Worm (Caenorhabditis elegans) whole organism, L2 larva: ENCODE measurements around the gene aldo-2.

Experiments used
- C34F6.9 ChIP-seq: fragments of 150-350 bp; optimal IDR thresholded peaks from 2 replicates; lab custom pipeline; 2014; ENCODE audit warnings: missing biosample characterization, missing genetic modification characterization
- F13H6.1 ChIP-seq: sonication (generic microtip); optimal IDR thresholded peaks from 2 replicates; lab custom pipeline; 2016; ENCODE audit warnings: missing genetic modification characterization, missing compliant biosample characterization
- R02D3.7 ChIP-seq: fragments of 150-350 bp; optimal IDR thresholded peaks from 2 replicates; lab custom pipeline; 2014; ENCODE audit warnings: missing biosample characterization, missing genetic modification characterization
- Y55F3AM.14 ChIP-seq: fragments of 200-800 bp; sonication (Bioruptor generic); optimal IDR thresholded peaks from 2 replicates; lab custom pipeline; 2018; ENCODE audit warnings: mild to moderate bottlenecking, missing genetic modification characterization, missing compliant biosample characterization
- alr-1 ChIP-seq: fragments of 150-350 bp; optimal IDR thresholded peaks from 2 replicates; lab custom pipeline; 2014; ENCODE audit warnings: missing biosample characterization, missing genetic modification characterization
- aly-2 ChIP-seq: fragments of 150-350 bp; optimal IDR thresholded peaks from 2 replicates; lab custom pipeline; 2014; ENCODE audit warnings: missing biosample characterization, missing genetic modification characterization
- ama-1 ChIP-seq: fragments of 150-350 bp; optimal IDR thresholded peaks from 2 replicates; lab custom pipeline; 2018; ENCODE audit warnings: inconsistent platforms
- blmp-1 ChIP-seq: sonication (generic microtip); optimal IDR thresholded peaks from 2 replicates; lab custom pipeline; 2017; ENCODE audit warnings: missing genetic modification characterization, mild to moderate bottlenecking, missing compliant biosample characterization, antibody characterized with exemption, moderate library complexity; ENCODE audit not compliant: insufficient read depth
- ceh-16 ChIP-seq: fragments of 150-350 bp; optimal IDR thresholded peaks from 2 replicates; lab custom pipeline; 2014; ENCODE audit warnings: missing biosample characterization, missing genetic modification characterization
- crh-2 ChIP-seq: sonication (generic microtip); optimal IDR thresholded peaks from 2 replicates; lab custom pipeline; 2017; ENCODE audit warnings: missing biosample characterization, missing genetic modification characterization
- egl-27 ChIP-seq: sonication (generic microtip); optimal IDR thresholded peaks from 3 replicates; lab custom pipeline; 2017; ENCODE audit warnings: missing biosample characterization, missing genetic modification reagents, missing genetic modification characterization
- gmeb-1 ChIP-seq: fragments of 150-350 bp; optimal IDR thresholded peaks from 2 replicates; lab custom pipeline; 2014; ENCODE audit warnings: missing biosample characterization, missing genetic modification characterization
- lin-11 ChIP-seq: fragments of 150-350 bp; sonication (generic microtip); optimal IDR thresholded peaks from 2 replicates; lab custom pipeline; 2014; ENCODE audit warnings: missing biosample characterization, missing genetic modification characterization, inconsistent platforms, mixed read lengths
- lin-13 ChIP-seq: fragments of 150-350 bp; optimal IDR thresholded peaks from 2 replicates; lab custom pipeline; 2014; ENCODE audit warnings: missing biosample characterization, missing genetic modification reagents, missing genetic modification characterization
- lin-39 ChIP-seq: fragments of 150-350 bp; optimal IDR thresholded peaks from 2 replicates; lab custom pipeline; 2014; ENCODE audit warnings: missing biosample characterization, missing genetic modification reagents, missing genetic modification characterization
- lsy-2 ChIP-seq, 2 experiments: fragments of 150-350 bp in 1 of 2; sonication (generic microtip) in 1 of 2; optimal IDR thresholded peaks; 2 replicates each; lab custom pipeline; 2014 to 2017; ENCODE audit warnings: missing biosample characterization in 2 of 2, missing genetic modification characterization in 2 of 2
- mbf-1 ChIP-seq: sonication (generic microtip); optimal IDR thresholded peaks from 2 replicates; lab custom pipeline; 2017; ENCODE audit warnings: missing biosample characterization, missing genetic modification characterization
- mdl-1 ChIP-seq, 2 experiments: fragments of 150-350 bp in 1 of 2; sonication (generic microtip) in 1 of 2; optimal IDR thresholded peaks; 2 replicates each; lab custom pipeline; 2017; ENCODE audit warnings: missing biosample characterization in 2 of 2, missing genetic modification characterization in 2 of 2
- nhr-11 ChIP-seq: fragments of 150-350 bp; optimal IDR thresholded peaks from 2 replicates; lab custom pipeline; 2014; ENCODE audit warnings: missing biosample characterization, missing genetic modification characterization
- nhr-12 ChIP-seq: fragments of 150-350 bp; optimal IDR thresholded peaks from 2 replicates; lab custom pipeline; 2014; ENCODE audit warnings: missing biosample characterization, missing genetic modification characterization
- nhr-129 ChIP-seq: fragments of 150-350 bp; optimal IDR thresholded peaks from 2 replicates; lab custom pipeline; 2014; ENCODE audit warnings: missing biosample characterization, missing genetic modification characterization
- nhr-237 ChIP-seq: fragments of 150-350 bp; optimal IDR thresholded peaks from 2 replicates; lab custom pipeline; 2014; ENCODE audit warnings: missing biosample characterization, missing genetic modification characterization
- nhr-25 ChIP-seq: fragments of 150-350 bp; sonication (generic microtip); optimal IDR thresholded peaks from 3 replicates; lab custom pipeline; 2014; ENCODE audit warnings: missing biosample characterization, missing genetic modification characterization
- nhr-6 ChIP-seq: fragments of 150-350 bp; optimal IDR thresholded peaks from 2 replicates; lab custom pipeline; 2014; ENCODE audit warnings: missing biosample characterization, missing genetic modification characterization
- nhr-77 ChIP-seq: fragments of 150-350 bp; optimal IDR thresholded peaks from 2 replicates; lab custom pipeline; 2014; ENCODE audit warnings: missing biosample characterization, missing genetic modification characterization
- peb-1 ChIP-seq: fragments of 150-350 bp; optimal IDR thresholded peaks from 2 replicates; lab custom pipeline; 2014; ENCODE audit warnings: missing biosample characterization, missing genetic modification characterization
- sem-4 ChIP-seq: fragments of 150-350 bp; optimal IDR thresholded peaks from 2 replicates; lab custom pipeline; 2014; ENCODE audit warnings: missing biosample characterization, missing genetic modification reagents, missing genetic modification characterization
- skn-1 ChIP-seq: sonication (generic microtip); optimal IDR thresholded peaks from 2 replicates; lab custom pipeline; 2017; ENCODE audit warnings: missing biosample characterization, missing genetic modification characterization
- sma-3 ChIP-seq: sonication (generic microtip); optimal IDR thresholded peaks from 2 replicates; lab custom pipeline; 2016; ENCODE audit warnings: missing genetic modification reagents, missing genetic modification characterization, missing compliant biosample characterization
- sma-9 ChIP-seq, 2 experiments: fragments of 150-350 bp in 1 of 2; sonication (generic microtip) in 1 of 2; optimal IDR thresholded peaks; 2 replicates each; lab custom pipeline; 2014 to 2016; ENCODE audit warnings: missing genetic modification characterization in 2 of 2, mild to moderate bottlenecking in 1 of 2, missing biosample characterization in 1 of 2, missing compliant biosample characterization in 1 of 2, missing genetic modification reagents in 1 of 2, moderate library complexity in 1 of 2
- unc-39 ChIP-seq: fragments of 150-350 bp; optimal IDR thresholded peaks from 2 replicates; lab custom pipeline; 2014; ENCODE audit warnings: missing biosample characterization, missing genetic modification characterization
- unc-55 ChIP-seq: fragments of 150-350 bp; sonication (generic microtip); optimal IDR thresholded peaks from 3 replicates; lab custom pipeline; 2014; ENCODE audit warnings: missing biosample characterization, missing genetic modification reagents, missing genetic modification characterization
- zag-1 ChIP-seq: fragments of 150-350 bp; optimal IDR thresholded peaks from 2 replicates; lab custom pipeline; 2014; ENCODE audit warnings: missing biosample characterization, missing genetic modification characterization
- ztf-11 ChIP-seq: sonication (generic microtip); optimal IDR thresholded peaks from 2 replicates; lab custom pipeline; 2017; ENCODE audit warnings: missing biosample characterization, missing genetic modification characterization
- ztf-4 ChIP-seq: fragments of 150-350 bp; optimal IDR thresholded peaks from 2 replicates; lab custom pipeline; 2014; ENCODE audit warnings: missing biosample characterization, missing genetic modification characterization

aldo-2 gene

DNA sequence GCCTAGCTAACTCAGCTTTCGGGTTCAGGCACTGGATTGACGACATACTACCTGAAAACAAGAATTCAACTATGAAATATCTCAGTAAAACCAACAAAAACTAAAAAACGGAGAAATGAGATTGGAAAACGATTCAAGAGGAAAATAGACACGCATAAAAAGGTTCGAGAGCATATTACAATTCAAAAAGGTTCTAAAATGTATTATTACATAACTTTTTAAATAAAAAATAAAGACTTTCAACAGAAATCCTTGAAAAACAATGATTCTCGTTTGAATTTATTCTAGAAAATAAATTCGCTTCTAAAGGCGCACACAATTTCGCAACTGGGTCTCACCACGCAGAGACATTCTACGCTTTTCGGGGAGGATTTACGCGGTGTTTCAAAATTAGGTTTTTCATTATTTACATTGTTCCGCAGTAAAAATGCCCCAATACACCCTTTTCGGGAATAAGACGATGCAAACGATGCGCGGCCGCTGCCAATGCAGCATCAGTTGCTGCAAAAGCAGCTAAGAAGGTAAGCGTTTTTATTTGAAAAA lies 20.7 kb downstream of the aldo-2 start, which contains the start of the genes cct-6 and alh-9 (continued):
- TF ChIP-seq nhr-237 (tag; lab: Kevin White, UChicago) (no peak), sma-9 (GFP tag; optimal IDR thresholded peaks at IDR 0.05; lab: Kevin White, UChicago) (peak; percentile 76), sma-9 (tag; optimal IDR thresholded peaks at IDR 0.05; lab: Kevin White, UChicago) (no peak), peb-1 (tag; lab: Kevin White, UChicago) (no peak), ceh-16 (tag; lab: Kevin White, UChicago) (no peak), nhr-77 (tag; lab: Kevin White, UChicago) (no peak), lin-39 (no peak), unc-39 (no peak), ama-1 (peak; percentile 44), nhr-12 (no peak), R02D3.7 (tag; lab: Kevin White, UChicago) (peak; percentile 70), lsy-2 (tag; optimal IDR thresholded peaks at IDR 0.05; lab: Kevin White, UChicago) (peak; percentile 61 to 92), blmp-1 (tag; lab: Kevin White, UChicago) (no peak), aly-2 (no peak), skn-1 (no peak), nhr-6 (tag; lab: Kevin White, UChicago) (peak; percentile 5), lin-13 (GFP tag; lab: Kevin White, UChicago) (peak; percentile 88), Y55F3AM.14 (no peak), sma-3 (peak; percentile 80)

- TF ChIP-seq sma-3 = peak; percentile 49
- TF ChIP-seq lsy-2 (tag; optimal IDR thresholded peaks at IDR 0.05; lab: Kevin White, UChicago) = peak in 1 of 2 experiments; percentile 57
- no peak for TF ChIP-seq aly-2
- TF ChIP-seq R02D3.7 (tag; lab: Kevin White, UChicago) = no peak
- peak; percentile 53 for TF ChIP-seq ama-1
- TF ChIP-seq C34F6.9 (tag; lab: Kevin White, UChicago) = peak; percentile 14
- peak; percentile 63 for TF ChIP-seq gmeb-1
- peak; percentile 8 for TF ChIP-seq lin-13 (GFP tag; lab: Kevin White, UChicago)
- TF ChIP-seq nhr-77 (tag; lab: Kevin White, UChicago) = no peak
- TF ChIP-seq nhr-237 (tag; lab: Kevin White, UChicago) = no peak
- peak; percentile 4 for TF ChIP-seq unc-55 (GFP tag; lab: Kevin White, UChicago)
- no peak for TF ChIP-seq nhr-11 (tag; lab: Kevin White, UChicago)
- TF ChIP-seq nhr-6 (tag; lab: Kevin White, UChicago) = no peak
- TF ChIP-seq ztf-4 (tag; lab: Kevin White, UChicago) = peak; percentile 81
Observed at ce11 chrIII:5853240-5853639, 23.2 kb downstream of the aldo-2 start, which contains the start of gene ddx-23. ddx-23 (minus strand) TSS chrIII:5853269.

ce11 chrIII:5846412-5846811 lies 30.0 kb downstream of the aldo-2 start:
- TF ChIP-seq C34F6.9 (tag; lab: Kevin White, UChicago) (peak; percentile 49), unc-55 (GFP tag; lab: Kevin White, UChicago) (peak; percentile 30), sma-9 (GFP tag; optimal IDR thresholded peaks at IDR 0.05; lab: Kevin White, UChicago) (peak; percentile 3), sma-9 (tag; optimal IDR thresholded peaks at IDR 0.05; lab: Kevin White, UChicago) (no peak), R02D3.7 (tag; lab: Kevin White, UChicago) (no peak), crh-2 (peak; percentile 7)

ce11 chrIII:5845483-5845882 lies 30.9 kb downstream of the aldo-2 start:
- TF ChIP-seq ztf-11 (tag; lab: Kevin White, UChicago) = no peak
- no peak for TF ChIP-seq nhr-25
- no peak for TF ChIP-seq nhr-11 (tag; lab: Kevin White, UChicago)
- peak; percentile 58 for TF ChIP-seq lin-13 (GFP tag; lab: Kevin White, UChicago)
- TF ChIP-seq F13H6.1 (tag; lab: Kevin White, UChicago) = peak; percentile 76
- TF ChIP-seq egl-27 (tag; lab: Kevin White, UChicago) = peak; percentile 85
- TF ChIP-seq Y55F3AM.14 = peak; percentile 71
- peak; percentile 2 to 77 for TF ChIP-seq lsy-2 (tag; optimal IDR thresholded peaks at IDR 0.05; lab: Kevin White, UChicago)
- peak; percentile 34 for TF ChIP-seq lin-11 (tag; lab: Kevin White, UChicago)
- TF ChIP-seq alr-1 (tag; lab: Kevin White, UChicago) = no peak
- TF ChIP-seq mbf-1 (tag; lab: Kevin White, UChicago) = no peak
- peak; percentile 28 for TF ChIP-seq sem-4 (tag; lab: Kevin White, UChicago)
- peak; percentile 72 for TF ChIP-seq sma-9 (GFP tag; optimal IDR thresholded peaks at IDR 0.05; lab: Kevin White, UChicago)
- no peak for TF ChIP-seq sma-9 (tag; optimal IDR thresholded peaks at IDR 0.05; lab: Kevin White, UChicago)
- TF ChIP-seq lin-39 = no peak
- TF ChIP-seq crh-2 = peak; percentile 82
- peak; percentile 94 for TF ChIP-seq unc-55 (GFP tag; lab: Kevin White, UChicago)
- TF ChIP-seq nhr-6 (tag; lab: Kevin White, UChicago) = peak; percentile 41
- peak; percentile 91 for TF ChIP-seq nhr-129 (tag; lab: Kevin White, UChicago)
- TF ChIP-seq zag-1 (tag; lab: Kevin White, UChicago) = peak; percentile 94
- TF ChIP-seq ztf-4 (tag; lab: Kevin White, UChicago) = peak; percentile 61
- TF ChIP-seq C34F6.9 (tag; lab: Kevin White, UChicago) = peak; percentile 83
- no peak for TF ChIP-seq sma-3
- peak; percentile 89 to 95 for TF ChIP-seq mdl-1 (tag; optimal IDR thresholded peaks at IDR 0.05; lab: Kevin White, UChicago)
